Worm (Caenorhabditis elegans) whole organism, early embryonic: ENCODE data around the gene pac-1.

Experiments used
- B0310.2 ChIP-seq: sonication (generic microtip); optimal IDR thresholded peaks from 2 replicates; lab custom pipeline; 2016; ENCODE audit warnings: mild to moderate bottlenecking, missing genetic modification characterization, missing compliant biosample characterization
- F13C5.2 ChIP-seq: sonication (generic microtip); optimal IDR thresholded peaks from 2 replicates; lab custom pipeline; 2017; ENCODE audit warnings: mild to moderate bottlenecking, missing genetic modification characterization, inconsistent platforms, missing compliant biosample characterization
- aly-1 ChIP-seq: sonication (generic microtip); optimal IDR thresholded peaks from 2 replicates; lab custom pipeline; 2016; ENCODE audit warnings: missing genetic modification characterization, missing compliant biosample characterization
- ama-1 ChIP-seq: fragments of 150-350 bp; optimal IDR thresholded peaks from 2 replicates; lab custom pipeline; 2014
- ceh-13 ChIP-seq: fragments of 200-800 bp; sonication (Bioruptor generic); optimal IDR thresholded peaks from 2 replicates; lab custom pipeline; 2018; ENCODE audit warnings: mild to moderate bottlenecking, missing genetic modification characterization, missing compliant biosample characterization
- ceh-36 ChIP-seq: sonication (generic microtip); optimal IDR thresholded peaks from 2 replicates; lab custom pipeline; 2016; ENCODE audit warnings: missing genetic modification characterization, inconsistent platforms, missing compliant biosample characterization
- ets-7 ChIP-seq: sonication (generic microtip); optimal IDR thresholded peaks from 2 replicates; lab custom pipeline; 2016; ENCODE audit warnings: missing genotype, missing genetic modification characterization, missing compliant biosample characterization
- flt-1 ChIP-seq: fragments of 200-800 bp; sonication (Bioruptor generic); IDR thresholded peaks from 2 replicates; pipeline ENCODE4 v1.3.6; 2022; ENCODE audit warnings: missing genetic modification characterization, missing compliant biosample characterization
- hmbx-1 ChIP-seq: sonication (generic microtip); optimal IDR thresholded peaks from 2 replicates; lab custom pipeline; 2016; ENCODE audit warnings: mild to moderate bottlenecking, missing genetic modification characterization, missing compliant biosample characterization
- hmg-4 ChIP-seq: fragments of 200-800 bp; sonication (Bioruptor generic); optimal IDR thresholded peaks from 2 replicates; lab custom pipeline; 2018; ENCODE audit warnings: mild to moderate bottlenecking, missing genetic modification characterization, missing compliant biosample characterization
- hnd-1 ChIP-seq: sonication (generic microtip); optimal IDR thresholded peaks from 2 replicates; lab custom pipeline; 2016; ENCODE audit warnings: missing genetic modification characterization, missing compliant biosample characterization
- pes-1 ChIP-seq: fragments of 200-800 bp; sonication (Bioruptor generic); IDR thresholded peaks from 2 replicates; pipeline ENCODE4 v1.3.6; 2022; ENCODE audit warnings: missing genetic modification reagents, missing genetic modification characterization, missing compliant biosample characterization
- scrt-1 ChIP-seq: fragments of 200-800 bp; sonication (Bioruptor generic); IDR thresholded peaks from 2 replicates; pipeline ENCODE4 v1.3.6; 2022; ENCODE audit warnings: missing genetic modification characterization, missing compliant biosample characterization
- sea-1 ChIP-seq: fragments of 200-800 bp; sonication (Bioruptor generic); conservative IDR thresholded peaks from 2 replicates; pipeline ENCODE4 v1.3.6; 2022; ENCODE audit warnings: missing genetic modification characterization, missing compliant biosample characterization
- tbx-11 ChIP-seq: fragments of 200-800 bp; sonication (Bioruptor generic); IDR thresholded peaks from 2 replicates; pipeline ENCODE4 v1.3.6; 2022; ENCODE audit warnings: missing genetic modification characterization, missing compliant biosample characterization
- tbx-37 ChIP-seq: fragments of 200-800 bp; sonication (Bioruptor generic); conservative IDR thresholded peaks from 2 replicates; pipeline ENCODE4 v1.3.6; 2022; ENCODE audit warnings: missing genetic modification reagents, missing genetic modification characterization, missing compliant biosample characterization
- tra-4 ChIP-seq: sonication (generic microtip); optimal IDR thresholded peaks from 2 replicates; lab custom pipeline; 2017; ENCODE audit warnings: missing genetic modification characterization, missing compliant biosample characterization

pac-1 gene

ce11 chrIII:8518990-8519389 lies 24.2 kb downstream of the pac-1 start:
- TF ChIP-seq tbx-11 (GFP tag; lab: Robert Waterston, UW): no peak
- no peak for TF ChIP-seq ceh-36 (tag; lab: Kevin White, UChicago)
- no peak for TF ChIP-seq hnd-1 (tag; lab: Kevin White, UChicago)
- TF ChIP-seq F13C5.2: no peak
- no peak for TF ChIP-seq B0310.2 (tag; lab: Kevin White, UChicago)
- no peak for TF ChIP-seq aly-1 (tag; lab: Kevin White, UChicago)
- no peak for TF ChIP-seq ama-1 (lab: Kevin White, UChicago)
- no peak for TF ChIP-seq tbx-37 (GFP tag; lab: Robert Waterston, UW)
- TF ChIP-seq hmbx-1: no peak

DNA sequence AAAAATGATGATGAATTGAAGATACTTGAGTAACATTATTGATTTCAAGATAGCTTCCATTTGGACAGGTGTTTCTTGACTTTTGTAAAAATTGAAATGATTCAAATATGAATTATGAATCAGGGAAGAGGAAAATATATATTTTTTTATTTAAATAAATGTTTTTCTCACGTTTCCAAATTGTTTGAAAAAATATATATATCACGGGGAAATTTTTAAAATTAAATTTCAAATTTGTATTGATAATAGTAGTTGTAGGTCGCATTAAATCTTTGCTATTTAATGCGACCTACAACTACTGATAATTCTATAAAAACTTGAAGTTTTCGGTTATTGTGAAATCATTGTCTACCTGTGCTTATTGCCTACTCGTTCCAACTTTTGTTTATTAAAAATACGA lies 25.1 kb downstream of the pac-1 start, which contains the start of gene ZC21.8:
TSS of gene ZC21.8 (minus strand) at position 101 of the 400 bp plus-strand sequence.
- no peak for TF ChIP-seq pes-1
- no peak for TF ChIP-seq tbx-11 (GFP tag; lab: Robert Waterston, UW)
- TF ChIP-seq ceh-36 (tag; lab: Kevin White, UChicago): no peak
- no peak for TF ChIP-seq ama-1 (lab: Kevin White, UChicago)
- TF ChIP-seq F13C5.2: no peak
- TF ChIP-seq hmg-4 (GFP tag; lab: Kevin White, UChicago): no peak
- TF ChIP-seq hmbx-1: no peak
- TF ChIP-seq ceh-13 (GFP tag; lab: Kevin White, UChicago): no peak
- no peak for TF ChIP-seq hnd-1 (tag; lab: Kevin White, UChicago)
- TF ChIP-seq flt-1 (GFP tag; lab: Robert Waterston, UW): no peak
- TF ChIP-seq B0310.2 (tag; lab: Kevin White, UChicago): no peak
- no peak for TF ChIP-seq aly-1 (tag; lab: Kevin White, UChicago)
- no peak for TF ChIP-seq tbx-37 (GFP tag; lab: Robert Waterston, UW)
- no peak for TF ChIP-seq tra-4 (tag; lab: Kevin White, UChicago)
- no peak for TF ChIP-seq ets-7 (tag; lab: Kevin White, UChicago)

ce11 chrIII:8520589-8520988 lies 25.8 kb downstream of the pac-1 start:
- TF ChIP-seq ceh-36 (tag; lab: Kevin White, UChicago) (no peak), ama-1 (lab: Kevin White, UChicago) (no peak), hmbx-1 (no peak), F13C5.2 (no peak), tra-4 (tag; lab: Kevin White, UChicago) (no peak), ets-7 (tag; lab: Kevin White, UChicago) (no peak), B0310.2 (tag; lab: Kevin White, UChicago) (no peak), hnd-1 (tag; lab: Kevin White, UChicago) (no peak), pes-1 (no peak)

ce11 chrIII:8521654-8522392 lies 27.0 kb downstream of the pac-1 start:
- TF ChIP-seq tra-4 (tag; lab: Kevin White, UChicago): no peak
- no peak for TF ChIP-seq tbx-37 (GFP tag; lab: Robert Waterston, UW)
- TF ChIP-seq hmg-4 (GFP tag; lab: Kevin White, UChicago): no peak
- TF ChIP-seq ama-1 (lab: Kevin White, UChicago): no peak
- TF ChIP-seq ets-7 (tag; lab: Kevin White, UChicago): no peak
- no peak for TF ChIP-seq B0310.2 (tag; lab: Kevin White, UChicago)
- TF ChIP-seq ceh-13 (GFP tag; lab: Kevin White, UChicago): no peak
- TF ChIP-seq flt-1 (GFP tag; lab: Robert Waterston, UW): no peak
- TF ChIP-seq aly-1 (tag; lab: Kevin White, UChicago): no peak
- no peak for TF ChIP-seq F13C5.2

DNA sequence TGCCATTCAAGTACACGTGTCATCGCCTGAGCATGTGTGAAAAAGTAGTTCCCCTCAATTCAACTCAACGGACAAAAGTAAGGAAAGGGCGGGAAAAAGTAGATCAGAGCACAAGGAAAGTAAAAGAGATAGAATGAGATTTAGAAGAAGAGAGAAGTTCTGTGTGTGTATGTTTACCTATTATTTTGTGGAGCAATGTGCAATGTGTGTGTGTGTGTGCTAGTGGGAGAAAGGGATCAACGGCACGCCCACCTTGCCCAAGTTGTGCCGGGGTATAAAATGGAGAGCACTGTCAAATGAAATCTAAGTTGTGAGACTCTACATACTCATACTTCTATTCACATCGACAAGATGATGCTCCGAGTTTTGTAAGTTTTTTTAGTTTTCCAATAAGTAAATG lies 30.0 kb downstream of the pac-1 start, which contains the start of gene idpp-15:
TSS of gene idpp-15 (plus strand) at position 301 of the 400 bp plus-strand sequence.
- TF ChIP-seq tbx-37 (GFP tag; lab: Robert Waterston, UW) (no peak), ceh-36 (tag; lab: Kevin White, UChicago) (no peak), scrt-1 (GFP tag; lab: Robert Waterston, UW) (no peak), B0310.2 (tag; lab: Kevin White, UChicago) (no peak), pes-1 (no peak), F13C5.2 (no peak), sea-1 (GFP tag; lab: Robert Waterston, UW) (no peak), flt-1 (GFP tag; lab: Robert Waterston, UW) (no peak), hmbx-1 (no peak), hmg-4 (GFP tag; lab: Kevin White, UChicago) (no peak), ceh-13 (GFP tag; lab: Kevin White, UChicago) (no peak), tra-4 (tag; lab: Kevin White, UChicago) (no peak), ets-7 (tag; lab: Kevin White, UChicago) (no peak), ama-1 (lab: Kevin White, UChicago) (no peak), aly-1 (tag; lab: Kevin White, UChicago) (no peak), hnd-1 (tag; lab: Kevin White, UChicago) (no peak)

DNA sequence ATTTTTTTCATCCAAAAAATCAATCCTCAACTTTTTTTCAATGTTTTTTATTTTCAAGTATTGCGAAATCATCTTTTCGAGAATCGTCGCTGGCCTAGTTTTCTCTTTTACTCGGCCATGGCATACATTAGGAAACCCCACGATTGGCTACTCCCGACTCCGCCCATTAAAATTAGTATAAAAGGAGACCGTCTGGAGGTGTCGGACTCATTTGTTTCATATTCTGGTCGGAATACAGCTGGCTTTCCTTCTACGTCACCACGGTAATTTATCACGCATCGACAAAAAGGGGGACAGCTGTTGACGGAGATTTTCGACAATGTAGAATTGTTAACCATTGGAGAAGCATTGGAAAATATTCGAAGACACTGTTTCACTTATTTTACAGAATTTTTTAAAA lies 34.2 kb downstream of the pac-1 start:
- TF ChIP-seq flt-1 (GFP tag; lab: Robert Waterston, UW): no peak
- TF ChIP-seq F13C5.2: no peak
- no peak for TF ChIP-seq hmg-4 (GFP tag; lab: Kevin White, UChicago)
- TF ChIP-seq ama-1 (lab: Kevin White, UChicago): peak; percentile 84
- TF ChIP-seq ets-7 (tag; lab: Kevin White, UChicago): no peak
- TF ChIP-seq hmbx-1: no peak

- TF ChIP-seq aly-1 (tag; lab: Kevin White, UChicago) (no peak), tbx-37 (GFP tag; lab: Robert Waterston, UW) (no peak), ets-7 (tag; lab: Kevin White, UChicago) (no peak), sea-1 (GFP tag; lab: Robert Waterston, UW) (no peak), tbx-11 (GFP tag; lab: Robert Waterston, UW) (no peak), scrt-1 (GFP tag; lab: Robert Waterston, UW) (no peak), hnd-1 (tag; lab: Kevin White, UChicago) (no peak), B0310.2 (tag; lab: Kevin White, UChicago) (no peak), ceh-13 (GFP tag; lab: Kevin White, UChicago) (no peak)
Measured at ce11 chrIII:8529772-8530171, 35.0 kb downstream of the pac-1 start, which contains the start of gene ZC21.10. ZC21.10 (plus strand) TSS chrIII:8530072.
